Worm (Caenorhabditis elegans) whole organism, late embryonic: Measurements from ENCODE around the gene F08D12.12.

Experiments used
- ama-1 ChIP-seq: fragments of 150-350 bp; optimal IDR thresholded peaks from 2 replicates; lab custom pipeline; 2014
- hlh-15 ChIP-seq: sonication (generic microtip); optimal IDR thresholded peaks from 2 replicates; lab custom pipeline; 2016; ENCODE audit warnings: missing genetic modification characterization, missing compliant biosample characterization
- pha-4 ChIP-seq: fragments of 150-350 bp; optimal IDR thresholded peaks from 2 replicates; lab custom pipeline; 2018; ENCODE audit warnings: missing biosample characterization, missing genetic modification reagents, missing genetic modification characterization
- ttx-3 ChIP-seq: sonication (generic microtip); optimal IDR thresholded peaks from 2 replicates; lab custom pipeline; 2016; ENCODE audit warnings: missing genetic modification reagents, missing genetic modification characterization, missing compliant biosample characterization

DNA sequence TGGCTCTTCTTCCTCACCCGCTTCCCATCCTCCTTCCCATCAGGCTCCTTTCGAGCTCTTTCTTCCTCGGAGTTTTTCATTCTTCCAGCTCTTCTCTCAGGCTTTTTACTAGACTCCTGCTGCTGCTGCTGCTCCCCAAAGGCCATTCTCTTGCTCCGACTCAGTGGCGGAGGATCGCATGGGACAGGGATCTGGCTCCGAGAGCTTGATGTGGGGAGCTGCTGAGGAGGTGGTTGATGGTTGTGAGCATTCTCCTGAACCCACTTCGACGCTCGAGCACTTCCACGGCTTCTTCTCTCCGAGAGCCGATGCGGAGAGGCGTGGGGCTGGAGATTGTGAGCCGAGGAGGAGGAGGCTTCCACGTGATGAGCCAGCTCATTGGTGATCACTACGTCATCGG is 1.1 kb downstream of the F08D12.12 start:
- no peak for TF ChIP-seq ama-1 (lab: Kevin White, UChicago)
- TF ChIP-seq ttx-3 = no peak
- TF ChIP-seq pha-4 (tag; lab: Kevin White, UChicago) = no peak
- no peak for TF ChIP-seq hlh-15
